Worm (Caenorhabditis elegans) whole organism, mixed stage, embryonic: Measurements from ENCODE around the gene K05B2.4.

Source experiments
- M03D4.4 ChIP-seq: sonication (generic microtip); optimal IDR thresholded peaks from 2 replicates; lab custom pipeline; 2017; ENCODE audit warnings: mild to moderate bottlenecking, missing genetic modification characterization, missing compliant biosample characterization
- bed-3 ChIP-seq: fragments of 200-800 bp; sonication (Bioruptor generic); optimal IDR thresholded peaks from 3 replicates; lab custom pipeline; 2018; ENCODE audit warnings: mild to moderate bottlenecking, missing genetic modification characterization, moderate library complexity, missing compliant biosample characterization
- blmp-1 ChIP-seq: fragments of 150-350 bp; optimal IDR thresholded peaks from 2 replicates; lab custom pipeline; 2014; ENCODE audit warnings: missing biosample characterization, missing genetic modification characterization
- ceh-39 ChIP-seq: fragments of 150-350 bp; optimal IDR thresholded peaks from 2 replicates; lab custom pipeline; 2014; ENCODE audit warnings: missing biosample characterization, missing genetic modification characterization
- ceh-83 ChIP-seq: fragments of 200-800 bp; sonication (Bioruptor generic); optimal IDR thresholded peaks from 2 replicates; lab custom pipeline; 2018; ENCODE audit warnings: mild to moderate bottlenecking, missing genetic modification characterization, missing compliant biosample characterization
- ces-1 ChIP-seq: fragments of 150-350 bp; optimal IDR thresholded peaks from 2 replicates; lab custom pipeline; 2014; ENCODE audit warnings: missing biosample characterization, missing genetic modification reagents, missing genetic modification characterization
- elt-1 ChIP-seq: sonication (generic microtip); optimal IDR thresholded peaks from 2 replicates; lab custom pipeline; 2017; ENCODE audit warnings: missing genetic modification characterization, mild to moderate bottlenecking, missing compliant biosample characterization, antibody characterized with exemption, moderate library complexity, borderline replicate concordance; ENCODE audit not compliant: insufficient read depth
- elt-3 ChIP-seq: fragments of 150-350 bp; optimal IDR thresholded peaks from 2 replicates; lab custom pipeline; 2014; ENCODE audit warnings: missing biosample characterization, missing genetic modification characterization
- flh-1 ChIP-seq: fragments of 200-800 bp; sonication (Bioruptor generic); optimal IDR thresholded peaks from 2 replicates; lab custom pipeline; 2018; ENCODE audit warnings: mild to moderate bottlenecking, missing genetic modification characterization, moderate library complexity, missing compliant biosample characterization
- ham-2 ChIP-seq: fragments of 200-800 bp; sonication (Bioruptor generic); optimal IDR thresholded peaks from 2 replicates; lab custom pipeline; 2018; ENCODE audit warnings: mild to moderate bottlenecking, missing genetic modification characterization, missing compliant biosample characterization
- hlh-1 ChIP-seq: fragments of 150-350 bp; optimal IDR thresholded peaks from 2 replicates; lab custom pipeline; 2014; ENCODE audit warnings: missing biosample characterization, missing genetic modification reagents, missing genetic modification characterization
- lin-13 ChIP-seq: fragments of 150-350 bp; optimal IDR thresholded peaks from 2 replicates; lab custom pipeline; 2014; ENCODE audit warnings: missing biosample characterization, missing genetic modification characterization
- lin-32 ChIP-seq: fragments of 200-800 bp; sonication (Bioruptor generic); optimal IDR thresholded peaks from 2 replicates; lab custom pipeline; 2018; ENCODE audit warnings: mild to moderate bottlenecking, missing genetic modification characterization, missing compliant biosample characterization
- lsy-2 ChIP-seq: fragments of 150-350 bp; optimal IDR thresholded peaks from 2 replicates; lab custom pipeline; 2014; ENCODE audit warnings: missing biosample characterization, missing genetic modification characterization
- mab-5 ChIP-seq: fragments of 150-350 bp; optimal IDR thresholded peaks from 2 replicates; lab custom pipeline; 2014; ENCODE audit warnings: missing biosample characterization, missing genetic modification characterization
- mep-1 ChIP-seq: fragments of 150-350 bp; optimal IDR thresholded peaks from 2 replicates; lab custom pipeline; 2017; ENCODE audit warnings: missing biosample characterization, missing genetic modification reagents, missing genetic modification characterization, inconsistent platforms
- mls-2 ChIP-seq: sonication (generic microtip); optimal IDR thresholded peaks from 2 replicates; lab custom pipeline; 2016; ENCODE audit warnings: mild to moderate bottlenecking, missing genetic modification characterization, moderate library complexity, missing compliant biosample characterization
- nhr-12 ChIP-seq: fragments of 150-350 bp; optimal IDR thresholded peaks from 2 replicates; lab custom pipeline; 2014; ENCODE audit warnings: missing biosample characterization, missing genetic modification characterization
- nhr-2 ChIP-seq: fragments of 150-350 bp; optimal IDR thresholded peaks from 2 replicates; lab custom pipeline; 2014; ENCODE audit warnings: missing biosample characterization, missing genetic modification characterization
- nhr-237 ChIP-seq: fragments of 150-350 bp; optimal IDR thresholded peaks from 2 replicates; lab custom pipeline; 2014; ENCODE audit warnings: missing biosample characterization, missing genetic modification characterization
- nhr-28 ChIP-seq: fragments of 150-350 bp; optimal IDR thresholded peaks from 2 replicates; lab custom pipeline; 2014; ENCODE audit warnings: missing biosample characterization, missing genetic modification characterization
- pha-4 ChIP-seq: fragments of 150-350 bp; optimal IDR thresholded peaks from 2 replicates; lab custom pipeline; 2018; ENCODE audit warnings: missing biosample characterization, missing genetic modification reagents, missing genetic modification characterization
- sem-2 ChIP-seq: fragments of 200-800 bp; sonication (Bioruptor generic); optimal IDR thresholded peaks from 2 replicates; lab custom pipeline; 2018; ENCODE audit warnings: mild to moderate bottlenecking, missing genetic modification characterization, missing compliant biosample characterization
- snpc-4 ChIP-seq: fragments of 150-350 bp; optimal IDR thresholded peaks from 2 replicates; lab custom pipeline; 2014; ENCODE audit warnings: missing biosample characterization, missing genetic modification characterization
- sptf-1 ChIP-seq: sonication (generic microtip); optimal IDR thresholded peaks from 2 replicates; lab custom pipeline; 2017; ENCODE audit warnings: mild to moderate bottlenecking, missing genetic modification characterization, moderate library complexity, missing compliant biosample characterization
- tbx-8 ChIP-seq: fragments of 200-800 bp; sonication (Bioruptor generic); optimal IDR thresholded peaks from 2 replicates; lab custom pipeline; 2018; ENCODE audit warnings: mild to moderate bottlenecking, missing genetic modification characterization, moderate library complexity, missing compliant biosample characterization
- unc-120 ChIP-seq: sonication (generic microtip); optimal IDR thresholded peaks from 2 replicates; lab custom pipeline; 2017; ENCODE audit warnings: missing genetic modification characterization, missing compliant biosample characterization; ENCODE audit not compliant: poor library complexity, severe bottlenecking
- unc-39 ChIP-seq: fragments of 150-350 bp; optimal IDR thresholded peaks from 2 replicates; lab custom pipeline; 2014; ENCODE audit warnings: missing biosample characterization, missing genetic modification characterization
- unc-62 ChIP-seq: fragments of 150-350 bp; optimal IDR thresholded peaks from 2 replicates; lab custom pipeline; 2014; ENCODE audit warnings: missing biosample characterization, missing genetic modification reagents, missing genetic modification characterization
- zip-8 ChIP-seq: fragments of 150-350 bp; optimal IDR thresholded peaks from 2 replicates; lab custom pipeline; 2014; ENCODE audit warnings: missing biosample characterization, missing genetic modification characterization
- ztf-11 ChIP-seq: fragments of 150-350 bp; optimal IDR thresholded peaks from 2 replicates; lab custom pipeline; 2014; ENCODE audit warnings: missing biosample characterization, missing genetic modification characterization

The K05B2.4 gene

ce11 chrX:4876904-4877303 lies 43.9 kb downstream of the K05B2.4 start, which contains the start of gene tsp-14:
Gene tsp-14 (minus strand): TSS chrX:4876965.
- TF ChIP-seq unc-62 (GFP tag; lab: Kevin White, UChicago) (no peak), lsy-2 (tag; lab: Kevin White, UChicago) (no peak), flh-1 (GFP tag; lab: Kevin White, UChicago) (no peak), lin-32 (GFP tag; lab: Kevin White, UChicago) (no peak), snpc-4 (tag; lab: Kevin White, UChicago) (no peak), sem-2 (GFP tag; lab: Kevin White, UChicago) (no peak), nhr-237 (no peak), nhr-12 (tag; lab: Kevin White, UChicago) (no peak), unc-120 (tag; lab: Kevin White, UChicago) (no peak), ceh-83 (no peak), lin-13 (tag; lab: Kevin White, UChicago) (no peak), pha-4 (tag; lab: Kevin White, UChicago) (no peak), hlh-1 (tag; lab: Kevin White, UChicago) (no peak), nhr-2 (tag; lab: Kevin White, UChicago) (no peak), elt-3 (tag; lab: Kevin White, UChicago) (no peak), mls-2 (no peak), ces-1 (GFP tag; lab: Kevin White, UChicago) (no peak)

ce11 chrX:4875296-4875695 lies 45.5 kb downstream of the K05B2.4 start:
- no peak for TF ChIP-seq bed-3 (GFP tag; lab: Kevin White, UChicago)
- no peak for TF ChIP-seq nhr-2 (tag; lab: Kevin White, UChicago)
- TF ChIP-seq unc-62 (GFP tag; lab: Kevin White, UChicago), result no peak
- TF ChIP-seq flh-1 (GFP tag; lab: Kevin White, UChicago), result no peak
- TF ChIP-seq M03D4.4 (tag; lab: Kevin White, UChicago), result no peak
- no peak for TF ChIP-seq elt-3 (tag; lab: Kevin White, UChicago)
- no peak for TF ChIP-seq sem-2 (GFP tag; lab: Kevin White, UChicago)
- TF ChIP-seq snpc-4 (tag; lab: Kevin White, UChicago), result no peak
- TF ChIP-seq unc-120 (tag; lab: Kevin White, UChicago), result no peak
- TF ChIP-seq mep-1 (tag; lab: Kevin White, UChicago), result no peak
- no peak for TF ChIP-seq pha-4 (tag; lab: Kevin White, UChicago)
- TF ChIP-seq ceh-39 (tag; lab: Kevin White, UChicago), result no peak
- no peak for TF ChIP-seq nhr-28 (tag; lab: Kevin White, UChicago)
- TF ChIP-seq hlh-1 (tag; lab: Kevin White, UChicago), result no peak
- no peak for TF ChIP-seq lsy-2 (tag; lab: Kevin White, UChicago)
- TF ChIP-seq sptf-1 (tag; lab: Kevin White, UChicago), result no peak
- TF ChIP-seq ceh-83, result no peak
- no peak for TF ChIP-seq mls-2
- no peak for TF ChIP-seq blmp-1
- TF ChIP-seq nhr-237, result no peak
- TF ChIP-seq, all 35 proteins: peak for 0

ce11 chrX:4872758-4873157 lies 48.0 kb downstream of the K05B2.4 start:
- TF ChIP-seq flh-1 (GFP tag; lab: Kevin White, UChicago) (no peak), ces-1 (GFP tag; lab: Kevin White, UChicago) (peak; percentile 51)

- TF ChIP-seq hlh-1 (tag; lab: Kevin White, UChicago), result no peak
- peak; percentile 91 for TF ChIP-seq ces-1 (GFP tag; lab: Kevin White, UChicago)
- TF ChIP-seq, all 35 proteins: peak for 1
Measured at ce11 chrX:4870683-4871082, 50.1 kb downstream of the K05B2.4 start.

- TF ChIP-seq elt-1 (tag; lab: Kevin White, UChicago) (no peak), tbx-8 (GFP tag; lab: Kevin White, UChicago) (no peak), unc-120 (tag; lab: Kevin White, UChicago) (no peak), mep-1 (tag; lab: Kevin White, UChicago) (peak; percentile 18), sptf-1 (tag; lab: Kevin White, UChicago) (no peak), zip-8 (tag; lab: Kevin White, UChicago) (no peak), nhr-2 (tag; lab: Kevin White, UChicago) (no peak), unc-62 (GFP tag; lab: Kevin White, UChicago) (no peak), lsy-2 (tag; lab: Kevin White, UChicago) (no peak), mls-2 (peak; percentile 34), unc-39 (tag; lab: Kevin White, UChicago) (no peak), flh-1 (GFP tag; lab: Kevin White, UChicago) (no peak), ces-1 (GFP tag; lab: Kevin White, UChicago) (peak; percentile 96), mab-5 (tag; lab: Kevin White, UChicago) (no peak), ztf-11 (tag; lab: Kevin White, UChicago) (no peak), ham-2 (GFP tag; lab: Kevin White, UChicago) (peak; percentile 49), M03D4.4 (tag; lab: Kevin White, UChicago) (no peak), nhr-28 (tag; lab: Kevin White, UChicago) (no peak), nhr-12 (tag; lab: Kevin White, UChicago) (no peak)
Measured at ce11 chrX:4869627-4870026, 51.2 kb downstream of the K05B2.4 start.
